Fruit fly (Drosophila melanogaster): ENCODE results near the gene Bin1.
A peak's percentile ranks its signal among the peaks of the same experiment; 100 is the strongest.

Gene Bin1

dm6 chr3R:16213792-16214473, 24.6 kb upstream of the Bin1 start (continued):
- TF ChIP-seq CG2120 (GFP tag; optimal IDR thresholded peaks at IDR 0.05) (peak; percentile 6), ham (GFP tag; IDR thresholded peaks at IDR 0.05) (no peak), CG10654 (GFP tag; optimal IDR thresholded peaks at IDR 0.05) (peak; percentile 4), abd-A (tag; optimal IDR thresholded peaks at IDR 0.05) (peak; percentile 82), Ssrp (tag; optimal IDR thresholded peaks at IDR 0.05) (peak; percentile 30), CG43689 (GFP tag; IDR thresholded peaks at IDR 0.05) (no peak), CG15514 (GFP tag; optimal IDR thresholded peaks at IDR 0.05) (peak; percentile 21), Meics (GFP tag; optimal IDR thresholded peaks at IDR 0.05) (peak; percentile 69), nom (GFP tag; optimal IDR thresholded peaks at IDR 0.05) (peak; percentile 1), Stat92E (GFP tag; optimal IDR thresholded peaks at IDR 0.05) (no peak), CG8388 (GFP tag; optimal IDR thresholded peaks at IDR 0.05) (peak; percentile 4), CG15269 (tag; optimal IDR thresholded peaks at IDR 0.05) (peak; percentile 24), lmd (GFP tag; IDR thresholded peaks at IDR 0.05) (no peak), D (optimal IDR thresholded peaks at IDR 0.05) (no peak), D (GFP tag; optimal IDR thresholded peaks at IDR 0.05) (peak; percentile 8), so (GFP tag; IDR thresholded peaks at IDR 0.05) (no peak), Hr3 (GFP tag; optimal IDR thresholded peaks at IDR 0.05) (peak; percentile 12), D19A (tag; optimal IDR thresholded peaks at IDR 0.05) (peak; percentile 94), CG18262 (tag; optimal IDR thresholded peaks at IDR 0.05) (peak; percentile 54), vnd (GFP tag; IDR thresholded peaks at IDR 0.05; ENCODE audit: partially characterized antibody) (no peak), pita (GFP tag; optimal IDR thresholded peaks at IDR 0.05) (no peak), CTCF (GFP tag; optimal IDR thresholded peaks at IDR 0.05) (no peak), salm (tag; optimal IDR thresholded peaks at IDR 0.05) (no peak), CG7839 (tag; optimal IDR thresholded peaks at IDR 0.05) (peak; percentile 50), row (GFP tag; IDR thresholded peaks at IDR 0.05) (peak; percentile 5; the same call in 1 of the 3 replicates), HmgZ (tag; optimal IDR thresholded peaks at IDR 0.05) (no peak), CG32532 (GFP tag; IDR thresholded peaks at IDR 0.05) (0 out of 2 replicates have a peak, but pooled peaks have one; percentile 2), Sox102F (GFP tag; optimal IDR thresholded peaks at IDR 0.05) (peak; percentile 33), CG10543 (GFP tag; optimal IDR thresholded peaks at IDR 0.05) (peak; percentile 46), CG17385 (GFP tag; optimal IDR thresholded peaks at IDR 0.05) (peak; percentile 31), ac (GFP tag; optimal IDR thresholded peaks at IDR 0.05) (no peak), CG3281 (GFP tag; optimal IDR thresholded peaks at IDR 0.05) (peak; percentile 59), Asciz (GFP tag; optimal IDR thresholded peaks at IDR 0.05) (peak; percentile 21), danr (GFP tag; IDR thresholded peaks at IDR 0.05) (no peak), cwo (GFP tag; optimal IDR thresholded peaks at IDR 0.05) (peak; percentile 44), CG6683 (GFP tag; optimal IDR thresholded peaks at IDR 0.05) (peak; percentile 35), CG2712 (tag; optimal IDR thresholded peaks at IDR 0.05) (peak; percentile 47), Fer1 (GFP tag; optimal IDR thresholded peaks at IDR 0.05) (peak; percentile 31), CG12659 (GFP tag; optimal IDR thresholded peaks at IDR 0.05) (peak; percentile 35), CG17802 (tag; optimal IDR thresholded peaks at IDR 0.05) (peak; percentile 42), bcd (GFP tag; optimal IDR thresholded peaks at IDR 0.05) (peak; percentile 32), CG4424 (GFP tag; optimal IDR thresholded peaks at IDR 0.05) (peak; percentile 12), D19B (GFP tag; optimal IDR thresholded peaks at IDR 0.05) (peak; percentile 31), CG13424 (tag; optimal IDR thresholded peaks at IDR 0.05) (peak; percentile 28), CG13296 (GFP tag; optimal IDR thresholded peaks at IDR 0.05) (peak; percentile 28), CG10147 (GFP tag; optimal IDR thresholded peaks at IDR 0.05) (peak; percentile 31), fd64A (GFP tag; optimal IDR thresholded peaks at IDR 0.05) (no peak), CG9437 (GFP tag; optimal IDR thresholded peaks at IDR 0.05) (peak; percentile 33), gem (tag; optimal IDR thresholded peaks at IDR 0.05) (peak; percentile 68)
